Worm (Caenorhabditis elegans) whole organism, mixed stage, embryonic: ENCODE measurements around the gene D2089.8.

Experiments
- bed-3 ChIP-seq: fragments of 200-800 bp; sonication (Bioruptor generic); optimal IDR thresholded peaks from 3 replicates; lab custom pipeline; 2018; ENCODE audit warnings: mild to moderate bottlenecking, missing genetic modification characterization, moderate library complexity, missing compliant biosample characterization
- blmp-1 ChIP-seq: fragments of 150-350 bp; optimal IDR thresholded peaks from 2 replicates; lab custom pipeline; 2014; ENCODE audit warnings: missing biosample characterization, missing genetic modification characterization
- ceh-43 ChIP-seq: fragments of 200-800 bp; sonication (Bioruptor generic); optimal IDR thresholded peaks from 2 replicates; lab custom pipeline; 2018; ENCODE audit warnings: mild to moderate bottlenecking, missing genetic modification characterization, moderate library complexity, missing compliant biosample characterization
- ceh-83 ChIP-seq: fragments of 200-800 bp; sonication (Bioruptor generic); optimal IDR thresholded peaks from 2 replicates; lab custom pipeline; 2018; ENCODE audit warnings: mild to moderate bottlenecking, missing genetic modification characterization, missing compliant biosample characterization
- ces-1 ChIP-seq: fragments of 150-350 bp; optimal IDR thresholded peaks from 2 replicates; lab custom pipeline; 2014; ENCODE audit warnings: missing biosample characterization, missing genetic modification reagents, missing genetic modification characterization
- elt-1 ChIP-seq: sonication (generic microtip); optimal IDR thresholded peaks from 2 replicates; lab custom pipeline; 2017; ENCODE audit warnings: missing genetic modification characterization, mild to moderate bottlenecking, missing compliant biosample characterization, antibody characterized with exemption, moderate library complexity, borderline replicate concordance; ENCODE audit not compliant: insufficient read depth
- flh-1 ChIP-seq: fragments of 200-800 bp; sonication (Bioruptor generic); optimal IDR thresholded peaks from 2 replicates; lab custom pipeline; 2018; ENCODE audit warnings: mild to moderate bottlenecking, missing genetic modification characterization, moderate library complexity, missing compliant biosample characterization
- ham-2 ChIP-seq: fragments of 200-800 bp; sonication (Bioruptor generic); optimal IDR thresholded peaks from 2 replicates; lab custom pipeline; 2018; ENCODE audit warnings: mild to moderate bottlenecking, missing genetic modification characterization, missing compliant biosample characterization
- hlh-1 ChIP-seq: fragments of 150-350 bp; optimal IDR thresholded peaks from 2 replicates; lab custom pipeline; 2014; ENCODE audit warnings: missing biosample characterization, missing genetic modification reagents, missing genetic modification characterization
- lin-13 ChIP-seq: fragments of 150-350 bp; optimal IDR thresholded peaks from 2 replicates; lab custom pipeline; 2014; ENCODE audit warnings: missing biosample characterization, missing genetic modification characterization
- lsy-2 ChIP-seq: fragments of 150-350 bp; optimal IDR thresholded peaks from 2 replicates; lab custom pipeline; 2014; ENCODE audit warnings: missing biosample characterization, missing genetic modification characterization
- mab-5 ChIP-seq: fragments of 150-350 bp; optimal IDR thresholded peaks from 2 replicates; lab custom pipeline; 2014; ENCODE audit warnings: missing biosample characterization, missing genetic modification characterization
- mep-1 ChIP-seq: fragments of 150-350 bp; optimal IDR thresholded peaks from 2 replicates; lab custom pipeline; 2017; ENCODE audit warnings: missing biosample characterization, missing genetic modification reagents, missing genetic modification characterization, inconsistent platforms
- nhr-12 ChIP-seq: fragments of 150-350 bp; optimal IDR thresholded peaks from 2 replicates; lab custom pipeline; 2014; ENCODE audit warnings: missing biosample characterization, missing genetic modification characterization
- nhr-2 ChIP-seq: fragments of 150-350 bp; optimal IDR thresholded peaks from 2 replicates; lab custom pipeline; 2014; ENCODE audit warnings: missing biosample characterization, missing genetic modification characterization
- nhr-237 ChIP-seq: fragments of 150-350 bp; optimal IDR thresholded peaks from 2 replicates; lab custom pipeline; 2014; ENCODE audit warnings: missing biosample characterization, missing genetic modification characterization
- nhr-28 ChIP-seq: fragments of 150-350 bp; optimal IDR thresholded peaks from 2 replicates; lab custom pipeline; 2014; ENCODE audit warnings: missing biosample characterization, missing genetic modification characterization
- pha-4 ChIP-seq: fragments of 150-350 bp; optimal IDR thresholded peaks from 2 replicates; lab custom pipeline; 2018; ENCODE audit warnings: missing biosample characterization, missing genetic modification reagents, missing genetic modification characterization
- sem-2 ChIP-seq: fragments of 200-800 bp; sonication (Bioruptor generic); optimal IDR thresholded peaks from 2 replicates; lab custom pipeline; 2018; ENCODE audit warnings: mild to moderate bottlenecking, missing genetic modification characterization, missing compliant biosample characterization
- snpc-4 ChIP-seq: fragments of 150-350 bp; optimal IDR thresholded peaks from 2 replicates; lab custom pipeline; 2014; ENCODE audit warnings: missing biosample characterization, missing genetic modification characterization
- tbx-8 ChIP-seq: fragments of 200-800 bp; sonication (Bioruptor generic); optimal IDR thresholded peaks from 2 replicates; lab custom pipeline; 2018; ENCODE audit warnings: mild to moderate bottlenecking, missing genetic modification characterization, moderate library complexity, missing compliant biosample characterization
- unc-120 ChIP-seq: sonication (generic microtip); optimal IDR thresholded peaks from 2 replicates; lab custom pipeline; 2017; ENCODE audit warnings: missing genetic modification characterization, missing compliant biosample characterization; ENCODE audit not compliant: poor library complexity, severe bottlenecking
- unc-39 ChIP-seq: fragments of 150-350 bp; optimal IDR thresholded peaks from 2 replicates; lab custom pipeline; 2014; ENCODE audit warnings: missing biosample characterization, missing genetic modification characterization
- unc-62 ChIP-seq: fragments of 150-350 bp; optimal IDR thresholded peaks from 2 replicates; lab custom pipeline; 2014; ENCODE audit warnings: missing biosample characterization, missing genetic modification reagents, missing genetic modification characterization
- zip-8 ChIP-seq: fragments of 150-350 bp; optimal IDR thresholded peaks from 2 replicates; lab custom pipeline; 2014; ENCODE audit warnings: missing biosample characterization, missing genetic modification characterization
- ztf-11 ChIP-seq: fragments of 150-350 bp; optimal IDR thresholded peaks from 2 replicates; lab custom pipeline; 2014; ENCODE audit warnings: missing biosample characterization, missing genetic modification characterization

Gene D2089.8

DNA sequence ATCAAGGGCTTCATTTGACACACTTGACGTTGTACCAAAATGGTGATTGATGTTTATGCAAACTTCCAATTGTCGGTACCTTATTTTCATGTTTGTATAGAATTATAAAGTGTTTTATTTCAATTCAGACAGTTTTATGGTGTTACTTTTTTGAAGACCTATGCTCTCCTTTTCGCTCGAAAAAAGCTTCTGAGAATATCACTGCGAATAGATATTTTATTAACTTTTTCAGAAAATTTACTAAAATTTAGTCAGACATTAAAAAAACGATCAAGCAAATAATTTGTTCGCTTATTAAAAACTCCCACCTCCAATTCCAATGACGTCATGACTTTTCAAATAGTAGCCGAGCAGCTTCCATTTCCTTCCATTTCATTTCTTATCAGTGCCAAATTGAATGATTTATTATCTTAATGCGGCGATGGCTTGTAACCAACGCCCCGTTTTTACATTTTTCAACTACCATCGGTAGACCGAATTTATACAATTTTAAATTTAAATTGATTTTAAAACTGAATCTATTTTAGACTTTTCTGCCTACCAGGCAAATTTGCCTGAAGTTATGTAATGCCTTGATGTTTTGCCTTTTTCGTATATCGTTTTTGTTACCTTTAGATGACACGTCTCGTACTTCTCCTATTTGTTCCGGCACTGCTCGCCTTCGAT lies 15.5 kb downstream of the D2089.8 start, which contains the start of gene M28.10:
Gene M28.10, plus strand, starts transcription at position 616 of the 666 bp plus-strand sequence.
- no peak for TF ChIP-seq nhr-2
- TF ChIP-seq ces-1 (GFP tag; lab: Kevin White, UChicago) = no peak
- TF ChIP-seq unc-120 (tag; lab: Kevin White, UChicago) = no peak
- TF ChIP-seq mab-5 (tag; lab: Kevin White, UChicago) = no peak
- no peak for TF ChIP-seq unc-39 (tag; lab: Kevin White, UChicago)
- TF ChIP-seq pha-4 (tag; lab: Kevin White, UChicago) = no peak
- no peak for TF ChIP-seq sem-2
- TF ChIP-seq ztf-11 (tag; lab: Kevin White, UChicago) = no peak

DNA sequence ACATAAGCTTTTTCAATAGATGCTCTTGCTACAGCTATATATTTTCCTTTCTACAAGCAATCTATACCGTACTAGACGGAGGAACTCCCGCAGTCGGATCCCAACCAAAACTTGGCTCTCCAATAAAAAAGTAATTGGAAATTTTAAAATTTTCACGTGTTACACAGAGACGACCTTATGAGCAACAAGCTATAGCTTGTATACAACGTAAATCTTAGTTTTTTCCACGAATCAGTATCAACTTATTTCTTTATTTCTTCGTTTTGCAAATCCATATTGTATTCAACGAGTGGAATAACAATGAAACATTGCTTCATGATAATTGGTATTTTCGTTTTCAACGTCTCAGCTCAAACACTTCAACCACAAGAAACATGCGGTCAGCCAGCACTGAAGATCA lies 19.2 kb downstream of the D2089.8 start, which contains the start of gene M28.4:
Gene M28.4, plus strand, starts transcription at position 301 of the 400 bp plus-strand sequence.
- TF ChIP-seq lin-13 (tag; lab: Kevin White, UChicago) (no peak), nhr-237 (no peak), ceh-43 (GFP tag; lab: Kevin White, UChicago) (no peak), unc-120 (tag; lab: Kevin White, UChicago) (no peak), elt-1 (tag; lab: Kevin White, UChicago) (no peak), bed-3 (GFP tag; lab: Kevin White, UChicago) (no peak), ces-1 (GFP tag; lab: Kevin White, UChicago) (no peak), lsy-2 (tag; lab: Kevin White, UChicago) (no peak), nhr-28 (tag; lab: Kevin White, UChicago) (no peak), sem-2 (no peak), nhr-12 (tag; lab: Kevin White, UChicago) (no peak), hlh-1 (tag; lab: Kevin White, UChicago) (no peak)

DNA sequence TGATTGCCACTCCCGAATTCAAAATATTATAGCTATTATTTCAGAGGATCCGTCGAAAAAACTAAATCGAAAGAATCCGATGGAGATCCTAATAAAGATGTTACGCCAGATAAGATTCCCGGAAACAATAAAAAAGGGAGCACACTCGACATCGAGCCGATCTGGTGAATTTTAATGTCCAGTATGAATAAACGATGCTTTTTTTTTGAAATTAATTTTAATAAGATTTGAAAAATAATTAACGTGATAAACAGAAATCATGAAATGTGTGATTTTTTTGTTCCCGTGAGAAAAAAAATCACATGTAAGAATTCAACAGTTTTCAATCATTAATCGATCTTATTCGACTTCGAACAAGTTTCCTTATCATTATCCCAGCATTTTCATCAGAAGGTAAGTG lies 23.5 kb downstream of the D2089.8 start, which contains the start of gene M28.9:
Gene M28.9, plus strand, starts transcription at position 301 of the 400 bp plus-strand sequence.
- TF ChIP-seq ztf-11 (tag; lab: Kevin White, UChicago) = no peak
- TF ChIP-seq hlh-1 (tag; lab: Kevin White, UChicago) = no peak
- TF ChIP-seq snpc-4 = no peak

DNA sequence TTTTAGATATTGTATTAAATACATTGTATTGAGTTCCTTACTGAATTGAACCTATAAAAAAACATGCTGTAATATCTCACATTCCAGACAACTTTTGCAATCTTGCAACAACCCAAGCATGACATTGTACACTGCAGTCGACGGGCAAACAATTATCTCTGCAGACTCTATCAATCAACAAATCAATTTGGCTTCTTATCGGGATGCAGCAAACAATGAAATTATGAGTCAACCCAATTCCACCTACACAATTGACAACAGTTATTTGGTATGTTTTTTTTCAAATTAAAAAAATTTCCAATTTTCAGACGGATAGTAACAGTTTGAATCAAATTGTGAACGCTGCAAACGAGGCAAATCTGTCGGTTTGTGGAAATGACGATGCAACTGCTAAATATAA lies 31.6 kb downstream of the D2089.8 start:
- no peak for TF ChIP-seq tbx-8
- TF ChIP-seq, all 35 proteins: peak for 0

DNA sequence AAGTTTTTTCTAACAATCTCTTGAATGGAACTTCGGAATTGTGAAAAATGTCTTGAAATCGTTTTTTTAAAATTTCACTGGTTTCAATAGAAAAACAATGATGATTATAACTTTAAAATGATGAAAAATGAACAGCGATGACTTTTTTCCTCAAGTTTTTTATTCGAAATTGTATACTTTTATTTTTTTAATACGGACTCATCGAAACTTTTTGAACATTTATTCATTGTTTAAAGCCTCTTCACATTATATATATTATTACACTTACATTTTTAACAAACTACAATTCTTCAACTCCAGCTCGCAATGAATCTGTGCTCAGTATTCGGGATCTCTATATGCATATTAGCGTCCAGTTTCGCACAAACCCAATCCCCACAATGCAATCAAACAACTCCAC lies 34.6 kb downstream of the D2089.8 start, which contains the start of gene M28.8:
Gene M28.8, plus strand, starts transcription at position 301 of the 400 bp plus-strand sequence.
- TF ChIP-seq nhr-28 (tag; lab: Kevin White, UChicago) (no peak), ztf-11 (tag; lab: Kevin White, UChicago) (no peak), flh-1 (GFP tag; lab: Kevin White, UChicago) (no peak), sem-2 (no peak), mab-5 (tag; lab: Kevin White, UChicago) (no peak)
- TF ChIP-seq, all 35 proteins: peak for 0

DNA sequence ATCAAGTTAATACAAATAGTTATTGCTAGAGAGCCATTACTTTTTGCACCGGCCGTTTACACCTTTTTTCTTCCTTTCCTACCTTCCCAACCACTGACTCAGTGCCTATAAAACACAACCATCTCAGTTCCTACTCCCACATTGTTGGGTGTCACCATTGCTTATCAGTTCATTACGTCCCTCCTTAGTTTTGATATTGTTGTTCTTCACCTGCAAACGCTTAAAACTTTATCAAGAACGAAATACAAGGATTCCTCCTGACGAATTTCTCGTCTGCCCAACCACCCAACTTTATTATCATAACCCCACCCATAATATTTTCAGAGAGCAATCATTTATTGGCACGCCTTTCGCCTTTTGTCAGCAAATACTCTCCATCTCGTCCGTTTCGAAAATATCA lies 35.5 kb downstream of the D2089.8 start:
- no peak for TF ChIP-seq nhr-2
- TF ChIP-seq mep-1 = no peak
- no peak for TF ChIP-seq ztf-11 (tag; lab: Kevin White, UChicago)
- no peak for TF ChIP-seq zip-8 (tag; lab: Kevin White, UChicago)
- no peak for TF ChIP-seq blmp-1 (tag; lab: Kevin White, UChicago)
- TF ChIP-seq flh-1 (GFP tag; lab: Kevin White, UChicago) = no peak
- TF ChIP-seq unc-39 (tag; lab: Kevin White, UChicago) = no peak
- no peak for TF ChIP-seq lin-13 (tag; lab: Kevin White, UChicago)
- no peak for TF ChIP-seq hlh-1 (tag; lab: Kevin White, UChicago)
- TF ChIP-seq ces-1 (GFP tag; lab: Kevin White, UChicago) = no peak
- no peak for TF ChIP-seq tbx-8

DNA sequence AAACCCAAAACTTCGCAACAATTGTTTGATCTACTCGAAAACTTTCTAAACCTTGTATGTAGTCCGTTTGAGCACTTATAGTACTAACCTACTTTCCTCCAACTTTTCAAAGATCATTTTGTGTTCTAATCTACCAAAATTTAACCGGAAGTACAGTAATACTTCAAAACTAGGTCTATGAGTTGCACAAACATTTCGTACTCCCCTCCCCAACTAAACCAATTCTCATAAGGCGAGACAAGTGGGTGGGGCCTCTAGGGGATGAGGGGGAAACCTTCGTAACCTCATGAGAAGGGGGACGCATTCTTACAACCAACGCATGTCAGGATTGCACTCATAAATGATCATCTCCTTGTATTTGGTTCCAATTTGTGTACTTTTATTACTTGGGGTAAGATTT lies 40.6 kb downstream of the D2089.8 start, which contains the start of gene cutl-9:
Gene cutl-9, plus strand, starts transcription at position 301 of the 400 bp plus-strand sequence.
- TF ChIP-seq pha-4 (tag; lab: Kevin White, UChicago) (no peak), hlh-1 (tag; lab: Kevin White, UChicago) (no peak), ham-2 (GFP tag; lab: Kevin White, UChicago) (no peak), unc-62 (GFP tag; lab: Kevin White, UChicago) (no peak), ceh-83 (no peak), nhr-28 (tag; lab: Kevin White, UChicago) (no peak), nhr-237 (no peak), snpc-4 (no peak)
- TF ChIP-seq, all 35 proteins: peak for 0
